Worm (Caenorhabditis elegans) whole organism, midembryonic: Measurements from ENCODE around the gene clc-21.

Source experiments
- T22C8.4 ChIP-seq: fragments of 200-800 bp; sonication (Bioruptor generic); IDR thresholded peaks from 2 replicates; pipeline ENCODE4 v1.3.6; 2022; ENCODE audit warnings: missing genetic modification characterization, missing compliant biosample characterization
- cog-1 ChIP-seq: sonication (generic microtip); optimal IDR thresholded peaks from 2 replicates; lab custom pipeline; 2016; ENCODE audit warnings: missing genetic modification characterization, missing compliant biosample characterization
- flt-1 ChIP-seq: fragments of 200-800 bp; sonication (Bioruptor generic); IDR thresholded peaks from 2 replicates; pipeline ENCODE4 v1.3.6; 2022; ENCODE audit warnings: missing genetic modification characterization, missing compliant biosample characterization
- tab-1 ChIP-seq: fragments of 200-800 bp; sonication (Bioruptor generic); IDR thresholded peaks from 2 replicates; pipeline ENCODE4 v1.3.6; 2022; ENCODE audit warnings: missing genetic modification characterization, missing compliant biosample characterization

ce11 chrV:17395374-17395773 lies 21.6 kb upstream of the clc-21 start, which contains the start of gene srh-120:
- TF ChIP-seq T22C8.4 (GFP tag; lab: Robert Waterston, UW) (no peak), tab-1 (no peak), cog-1 (no peak), flt-1 (GFP tag; lab: Robert Waterston, UW) (no peak)
